Worm (Caenorhabditis elegans): ENCODE results near the gene sphr-1.

DNA sequence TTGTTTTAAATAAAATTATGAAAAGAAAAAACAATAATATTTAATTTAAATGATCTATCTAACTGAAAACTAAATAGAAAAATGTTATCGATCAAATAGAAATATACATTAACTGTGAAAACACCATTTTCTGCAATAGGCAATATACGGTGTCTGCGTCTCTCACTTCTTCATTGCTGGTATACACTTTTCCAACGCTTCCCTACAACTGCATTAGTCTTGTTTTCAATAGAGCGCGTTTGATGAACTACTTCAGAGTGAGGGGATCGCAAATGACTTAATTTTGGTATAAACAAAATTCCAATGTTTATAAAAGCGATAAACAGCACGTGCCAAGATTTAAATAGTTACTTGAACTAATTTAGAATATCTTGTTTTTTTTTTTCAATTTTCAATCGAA, 21.1 kb downstream of the sphr-1 start:
- TF ChIP-seq unc-39 (tag; optimal IDR thresholded peaks at IDR 0.05): no peak
- TF ChIP-seq ztf-11 (tag; optimal IDR thresholded peaks at IDR 0.05): no peak
- TF ChIP-seq ama-1 (optimal IDR thresholded peaks at IDR 0.05): no peak
- TF ChIP-seq pha-4 (tag; optimal IDR thresholded peaks at IDR 0.05): peak; percentile 91
- TF ChIP-seq aly-2 (tag; optimal IDR thresholded peaks at IDR 0.05): no peak
- TF ChIP-seq lin-15B (tag; optimal IDR thresholded peaks at IDR 0.05): peak; percentile 90
- no peak for TF ChIP-seq nhr-77 (tag; optimal IDR thresholded peaks at IDR 0.05)
- TF ChIP-seq nhr-76 (tag; optimal IDR thresholded peaks at IDR 0.05): no peak
- no peak for TF ChIP-seq mdl-1 (tag; optimal IDR thresholded peaks at IDR 0.05)
- no peak for TF ChIP-seq nhr-237 (tag; optimal IDR thresholded peaks at IDR 0.05)
- peak; percentile 79 for TF ChIP-seq lin-39 (tag; optimal IDR thresholded peaks at IDR 0.05)
